Worm (Caenorhabditis elegans) whole organism, mixed stage, embryonic: ENCODE data around the gene prx-19.

Source experiments
- M03D4.4 ChIP-seq: sonication (generic microtip); optimal IDR thresholded peaks from 2 replicates; lab custom pipeline; 2017; ENCODE audit warnings: mild to moderate bottlenecking, missing genetic modification characterization, missing compliant biosample characterization
- bed-3 ChIP-seq: fragments of 200-800 bp; sonication (Bioruptor generic); optimal IDR thresholded peaks from 3 replicates; lab custom pipeline; 2018; ENCODE audit warnings: mild to moderate bottlenecking, missing genetic modification characterization, moderate library complexity, missing compliant biosample characterization
- blmp-1 ChIP-seq: fragments of 150-350 bp; optimal IDR thresholded peaks from 2 replicates; lab custom pipeline; 2014; ENCODE audit warnings: missing biosample characterization, missing genetic modification characterization
- ceh-39 ChIP-seq: fragments of 150-350 bp; optimal IDR thresholded peaks from 2 replicates; lab custom pipeline; 2014; ENCODE audit warnings: missing biosample characterization, missing genetic modification characterization
- ceh-43 ChIP-seq: fragments of 200-800 bp; sonication (Bioruptor generic); optimal IDR thresholded peaks from 2 replicates; lab custom pipeline; 2018; ENCODE audit warnings: mild to moderate bottlenecking, missing genetic modification characterization, moderate library complexity, missing compliant biosample characterization
- ceh-83 ChIP-seq: fragments of 200-800 bp; sonication (Bioruptor generic); optimal IDR thresholded peaks from 2 replicates; lab custom pipeline; 2018; ENCODE audit warnings: mild to moderate bottlenecking, missing genetic modification characterization, missing compliant biosample characterization
- ces-1 ChIP-seq: fragments of 150-350 bp; optimal IDR thresholded peaks from 2 replicates; lab custom pipeline; 2014; ENCODE audit warnings: missing biosample characterization, missing genetic modification reagents, missing genetic modification characterization
- cnd-1 ChIP-seq: fragments of 200-800 bp; sonication (Bioruptor generic); optimal IDR thresholded peaks from 2 replicates; lab custom pipeline; 2018; ENCODE audit warnings: mild to moderate bottlenecking, missing genetic modification characterization, missing compliant biosample characterization
- drap-1 ChIP-seq: fragments of 200-800 bp; sonication (Bioruptor generic); optimal IDR thresholded peaks from 3 replicates; lab custom pipeline; 2018; ENCODE audit warnings: mild to moderate bottlenecking, missing genetic modification characterization, missing compliant biosample characterization
- elt-1 ChIP-seq: sonication (generic microtip); optimal IDR thresholded peaks from 2 replicates; lab custom pipeline; 2017; ENCODE audit warnings: missing genetic modification characterization, mild to moderate bottlenecking, missing compliant biosample characterization, antibody characterized with exemption, moderate library complexity, borderline replicate concordance; ENCODE audit not compliant: insufficient read depth
- elt-3 ChIP-seq: fragments of 150-350 bp; optimal IDR thresholded peaks from 2 replicates; lab custom pipeline; 2014; ENCODE audit warnings: missing biosample characterization, missing genetic modification characterization
- flh-1 ChIP-seq: fragments of 200-800 bp; sonication (Bioruptor generic); optimal IDR thresholded peaks from 2 replicates; lab custom pipeline; 2018; ENCODE audit warnings: mild to moderate bottlenecking, missing genetic modification characterization, moderate library complexity, missing compliant biosample characterization
- ham-2 ChIP-seq: fragments of 200-800 bp; sonication (Bioruptor generic); optimal IDR thresholded peaks from 2 replicates; lab custom pipeline; 2018; ENCODE audit warnings: mild to moderate bottlenecking, missing genetic modification characterization, missing compliant biosample characterization
- hlh-1 ChIP-seq: fragments of 150-350 bp; optimal IDR thresholded peaks from 2 replicates; lab custom pipeline; 2014; ENCODE audit warnings: missing biosample characterization, missing genetic modification reagents, missing genetic modification characterization
- lin-13 ChIP-seq: fragments of 150-350 bp; optimal IDR thresholded peaks from 2 replicates; lab custom pipeline; 2014; ENCODE audit warnings: missing biosample characterization, missing genetic modification characterization
- lin-32 ChIP-seq: fragments of 200-800 bp; sonication (Bioruptor generic); optimal IDR thresholded peaks from 2 replicates; lab custom pipeline; 2018; ENCODE audit warnings: mild to moderate bottlenecking, missing genetic modification characterization, missing compliant biosample characterization
- lsy-2 ChIP-seq: fragments of 150-350 bp; optimal IDR thresholded peaks from 2 replicates; lab custom pipeline; 2014; ENCODE audit warnings: missing biosample characterization, missing genetic modification characterization
- mab-5 ChIP-seq: fragments of 150-350 bp; optimal IDR thresholded peaks from 2 replicates; lab custom pipeline; 2014; ENCODE audit warnings: missing biosample characterization, missing genetic modification characterization
- mep-1 ChIP-seq: fragments of 150-350 bp; optimal IDR thresholded peaks from 2 replicates; lab custom pipeline; 2017; ENCODE audit warnings: missing biosample characterization, missing genetic modification reagents, missing genetic modification characterization, inconsistent platforms
- mls-2 ChIP-seq: sonication (generic microtip); optimal IDR thresholded peaks from 2 replicates; lab custom pipeline; 2016; ENCODE audit warnings: mild to moderate bottlenecking, missing genetic modification characterization, moderate library complexity, missing compliant biosample characterization
- nhr-12 ChIP-seq: fragments of 150-350 bp; optimal IDR thresholded peaks from 2 replicates; lab custom pipeline; 2014; ENCODE audit warnings: missing biosample characterization, missing genetic modification characterization
- nhr-2 ChIP-seq: fragments of 150-350 bp; optimal IDR thresholded peaks from 2 replicates; lab custom pipeline; 2014; ENCODE audit warnings: missing biosample characterization, missing genetic modification characterization
- nhr-237 ChIP-seq: fragments of 150-350 bp; optimal IDR thresholded peaks from 2 replicates; lab custom pipeline; 2014; ENCODE audit warnings: missing biosample characterization, missing genetic modification characterization
- nhr-28 ChIP-seq: fragments of 150-350 bp; optimal IDR thresholded peaks from 2 replicates; lab custom pipeline; 2014; ENCODE audit warnings: missing biosample characterization, missing genetic modification characterization
- nhr-76 ChIP-seq: sonication (generic microtip); optimal IDR thresholded peaks from 2 replicates; lab custom pipeline; 2017; ENCODE audit warnings: missing biosample characterization, missing genetic modification characterization
- pha-4 ChIP-seq: fragments of 150-350 bp; optimal IDR thresholded peaks from 2 replicates; lab custom pipeline; 2018; ENCODE audit warnings: missing biosample characterization, missing genetic modification reagents, missing genetic modification characterization
- sem-2 ChIP-seq: fragments of 200-800 bp; sonication (Bioruptor generic); optimal IDR thresholded peaks from 2 replicates; lab custom pipeline; 2018; ENCODE audit warnings: mild to moderate bottlenecking, missing genetic modification characterization, missing compliant biosample characterization
- snpc-4 ChIP-seq: fragments of 150-350 bp; optimal IDR thresholded peaks from 2 replicates; lab custom pipeline; 2014; ENCODE audit warnings: missing biosample characterization, missing genetic modification characterization
- sptf-1 ChIP-seq: sonication (generic microtip); optimal IDR thresholded peaks from 2 replicates; lab custom pipeline; 2017; ENCODE audit warnings: mild to moderate bottlenecking, missing genetic modification characterization, moderate library complexity, missing compliant biosample characterization
- tbx-8 ChIP-seq: fragments of 200-800 bp; sonication (Bioruptor generic); optimal IDR thresholded peaks from 2 replicates; lab custom pipeline; 2018; ENCODE audit warnings: mild to moderate bottlenecking, missing genetic modification characterization, moderate library complexity, missing compliant biosample characterization
- unc-120 ChIP-seq: sonication (generic microtip); optimal IDR thresholded peaks from 2 replicates; lab custom pipeline; 2017; ENCODE audit warnings: missing genetic modification characterization, missing compliant biosample characterization; ENCODE audit not compliant: poor library complexity, severe bottlenecking
- unc-39 ChIP-seq: fragments of 150-350 bp; optimal IDR thresholded peaks from 2 replicates; lab custom pipeline; 2014; ENCODE audit warnings: missing biosample characterization, missing genetic modification characterization
- unc-62 ChIP-seq: fragments of 150-350 bp; optimal IDR thresholded peaks from 2 replicates; lab custom pipeline; 2014; ENCODE audit warnings: missing biosample characterization, missing genetic modification reagents, missing genetic modification characterization
- zip-8 ChIP-seq: fragments of 150-350 bp; optimal IDR thresholded peaks from 2 replicates; lab custom pipeline; 2014; ENCODE audit warnings: missing biosample characterization, missing genetic modification characterization
- ztf-11 ChIP-seq: fragments of 150-350 bp; optimal IDR thresholded peaks from 2 replicates; lab custom pipeline; 2014; ENCODE audit warnings: missing biosample characterization, missing genetic modification characterization

prx-19 gene

DNA sequence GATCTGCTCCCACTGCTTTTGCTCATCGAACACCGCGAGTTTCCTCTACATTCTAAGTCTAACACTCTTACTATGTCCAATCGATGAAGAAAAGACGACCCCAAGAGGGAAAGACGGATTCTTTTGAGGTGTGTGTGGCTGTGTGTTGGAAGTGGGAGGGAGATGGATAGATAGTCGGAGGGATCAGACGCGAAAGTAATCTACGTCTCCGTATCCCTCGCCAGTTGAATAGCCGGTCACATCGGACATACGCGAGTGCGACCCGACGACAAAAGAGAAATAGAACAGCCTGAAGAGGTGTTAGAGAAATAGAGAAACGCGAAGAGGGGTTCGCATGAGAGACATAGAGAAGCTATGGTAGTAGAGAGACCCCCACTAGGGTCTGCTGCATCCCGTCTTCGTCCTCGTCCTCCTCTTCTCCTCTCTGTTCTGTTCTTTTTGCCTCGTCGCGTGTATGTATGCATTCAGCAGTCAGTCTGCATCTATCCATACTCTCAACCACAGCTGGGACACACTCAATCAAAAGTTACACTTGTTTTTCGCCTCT lies 13.4 kb downstream of the prx-19 start:
- TF ChIP-seq zip-8 (tag; lab: Kevin White, UChicago) (no peak), ceh-43 (GFP tag; lab: Kevin White, UChicago) (no peak), lsy-2 (tag; lab: Kevin White, UChicago) (peak; percentile 79), nhr-2 (tag; lab: Kevin White, UChicago) (peak; percentile 100), elt-3 (tag; lab: Kevin White, UChicago) (no peak), hlh-1 (tag; lab: Kevin White, UChicago) (peak; percentile 66), unc-120 (tag; lab: Kevin White, UChicago) (peak; percentile 95), ceh-83 (GFP tag; lab: Kevin White, UChicago) (peak; percentile 57), mep-1 (tag; lab: Kevin White, UChicago) (peak; percentile 74), lin-13 (tag; lab: Kevin White, UChicago) (peak; percentile 84), snpc-4 (tag; lab: Kevin White, UChicago) (no peak), nhr-28 (tag; lab: Kevin White, UChicago) (peak; percentile 15), mab-5 (tag; lab: Kevin White, UChicago) (no peak), ham-2 (peak; percentile 88), unc-62 (GFP tag; lab: Kevin White, UChicago) (peak; percentile 95), ceh-39 (peak; percentile 88), ztf-11 (peak; percentile 77), blmp-1 (tag; lab: Kevin White, UChicago) (no peak), drap-1 (GFP tag; lab: Kevin White, UChicago) (peak; percentile 65), ces-1 (GFP tag; lab: Kevin White, UChicago) (peak; percentile 86), sptf-1 (tag; lab: Kevin White, UChicago) (peak; percentile 69), M03D4.4 (tag; lab: Kevin White, UChicago) (peak; percentile 41), flh-1 (GFP tag; lab: Kevin White, UChicago) (no peak), tbx-8 (GFP tag; lab: Kevin White, UChicago) (no peak), pha-4 (tag; lab: Kevin White, UChicago) (peak; percentile 90), elt-1 (tag; lab: Kevin White, UChicago) (no peak), nhr-12 (tag; lab: Kevin White, UChicago) (no peak), unc-39 (tag; lab: Kevin White, UChicago) (no peak), bed-3 (GFP tag; lab: Kevin White, UChicago) (no peak), nhr-76 (tag; lab: Kevin White, UChicago) (peak; percentile 4), lin-32 (GFP tag; lab: Kevin White, UChicago) (no peak), nhr-237 (peak; percentile 65), sem-2 (GFP tag; lab: Kevin White, UChicago) (no peak), mls-2 (tag; lab: Kevin White, UChicago) (peak; percentile 67), cnd-1 (peak; percentile 82)

DNA sequence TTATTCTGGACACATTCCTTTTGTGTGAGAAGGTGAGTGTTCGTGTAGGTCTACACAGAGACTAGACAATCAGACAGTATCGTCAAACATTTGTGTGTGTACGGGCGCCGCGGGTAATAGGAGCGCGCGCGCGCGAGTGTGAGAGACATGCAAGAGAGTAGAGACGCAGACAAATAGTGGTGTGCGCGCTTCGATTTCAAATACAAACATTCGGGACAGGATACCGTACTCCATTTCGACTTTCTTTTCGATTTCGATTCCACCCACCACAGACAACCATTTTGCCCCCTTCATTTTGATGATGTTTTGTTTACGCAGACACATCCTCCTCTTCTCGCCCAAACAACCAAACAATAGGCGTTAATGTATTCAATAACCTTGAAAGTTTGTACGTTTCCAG lies 14.3 kb downstream of the prx-19 start:
- TF ChIP-seq sptf-1 (tag; lab: Kevin White, UChicago) (peak; percentile 7), mls-2 (tag; lab: Kevin White, UChicago) (no peak), ceh-43 (GFP tag; lab: Kevin White, UChicago) (no peak), hlh-1 (tag; lab: Kevin White, UChicago) (no peak), ces-1 (GFP tag; lab: Kevin White, UChicago) (no peak), nhr-2 (tag; lab: Kevin White, UChicago) (no peak), ceh-39 (no peak), flh-1 (GFP tag; lab: Kevin White, UChicago) (peak; percentile 19), bed-3 (GFP tag; lab: Kevin White, UChicago) (no peak), elt-3 (tag; lab: Kevin White, UChicago) (peak; percentile 2), sem-2 (GFP tag; lab: Kevin White, UChicago) (no peak), ztf-11 (no peak), snpc-4 (tag; lab: Kevin White, UChicago) (no peak), cnd-1 (no peak), nhr-76 (tag; lab: Kevin White, UChicago) (no peak), nhr-237 (peak; percentile 27), unc-62 (GFP tag; lab: Kevin White, UChicago) (no peak), nhr-12 (tag; lab: Kevin White, UChicago) (no peak), M03D4.4 (tag; lab: Kevin White, UChicago) (no peak), pha-4 (tag; lab: Kevin White, UChicago) (peak; percentile 90), mep-1 (tag; lab: Kevin White, UChicago) (no peak), mab-5 (tag; lab: Kevin White, UChicago) (no peak), drap-1 (GFP tag; lab: Kevin White, UChicago) (peak; percentile 51), ham-2 (peak; percentile 48), lin-13 (tag; lab: Kevin White, UChicago) (peak; percentile 11), lin-32 (GFP tag; lab: Kevin White, UChicago) (no peak), blmp-1 (tag; lab: Kevin White, UChicago) (peak; percentile 28), unc-120 (tag; lab: Kevin White, UChicago) (no peak), nhr-28 (tag; lab: Kevin White, UChicago) (no peak), tbx-8 (GFP tag; lab: Kevin White, UChicago) (no peak), unc-39 (tag; lab: Kevin White, UChicago) (no peak), zip-8 (tag; lab: Kevin White, UChicago) (no peak), lsy-2 (tag; lab: Kevin White, UChicago) (peak; percentile 73), ceh-83 (GFP tag; lab: Kevin White, UChicago) (no peak), elt-1 (tag; lab: Kevin White, UChicago) (no peak)
